Worm (Caenorhabditis elegans) whole organism, young adult: Measurements from ENCODE around the gene Y97E10AR.8.

ENCODE experiments used
- F49E8.2 ChIP-seq: sonication (generic microtip); optimal IDR thresholded peaks from 3 replicates; lab custom pipeline; 2017; ENCODE audit warnings: missing genetic modification characterization, mild to moderate bottlenecking, missing compliant biosample characterization, antibody characterized with exemption, moderate library complexity; ENCODE audit not compliant: insufficient read depth
- F52B5.7 ChIP-seq: sonication (generic microtip); optimal IDR thresholded peaks from 2 replicates; lab custom pipeline; 2016; ENCODE audit warnings: mild to moderate bottlenecking, missing genetic modification characterization, missing compliant biosample characterization
- efl-1 ChIP-seq: fragments of 150-350 bp; optimal IDR thresholded peaks from 2 replicates; lab custom pipeline; 2014; ENCODE audit warnings: missing biosample characterization, missing genetic modification reagents, missing genetic modification characterization
- egrh-3 ChIP-seq: fragments of 200-800 bp; sonication (Bioruptor generic); IDR thresholded peaks from 2 replicates; pipeline ENCODE4 v1.3.6; 2022; ENCODE audit warnings: missing genetic modification reagents, missing genetic modification characterization, missing compliant biosample characterization
- lag-1 ChIP-seq: fragments of 200-800 bp; sonication (Bioruptor generic); IDR thresholded peaks from 2 replicates; pipeline ENCODE4 v1.3.6; 2022; ENCODE audit warnings: missing genetic modification reagents, missing genetic modification characterization, missing compliant biosample characterization
- mxl-1 ChIP-seq: sonication (generic microtip); optimal IDR thresholded peaks from 2 replicates; lab custom pipeline; 2016; ENCODE audit warnings: missing genetic modification characterization, missing compliant biosample characterization
- sdz-38 ChIP-seq: sonication (generic microtip); optimal IDR thresholded peaks from 2 replicates; lab custom pipeline; 2016; ENCODE audit warnings: missing genotype, missing genetic modification characterization, missing compliant biosample characterization
- snpc-4 ChIP-seq, 5 experiments: fragments of 150-350 bp in 1 of 5; sonication (generic microtip) in 4 of 5; optimal IDR thresholded peaks; 2 replicates each; lab custom pipeline; 2014 to 2018; ENCODE audit warnings: missing genetic modification characterization in 5 of 5, missing biosample characterization in 3 of 5, antibody characterized with exemption in 2 of 5, mild to moderate bottlenecking in 2 of 5, missing compliant biosample characterization in 2 of 5, missing genotype in 2 of 5, moderate library complexity in 2 of 5, missing genetic modification reagents in 1 of 5

ce11 chrV:8010846-8011245 lies 5.7 kb downstream of the Y97E10AR.8 start, which contains the start of gene lmtr-2:
- TF ChIP-seq F49E8.2 (tag; lab: Kevin White, UChicago) (no peak), snpc-4 (GFP tag; optimal IDR thresholded peaks at IDR 0.05; lab: Kevin White, UChicago) (no peak), snpc-4 (tag; optimal IDR thresholded peaks at IDR 0.05; lab: Kevin White, UChicago) (no peak), efl-1 (GFP tag; lab: Kevin White, UChicago) (no peak), mxl-1 (tag; lab: Kevin White, UChicago) (no peak), F52B5.7 (tag; lab: Kevin White, UChicago) (no peak), egrh-3 (GFP tag; lab: Robert Waterston, UW) (no peak), sdz-38 (tag; lab: Kevin White, UChicago) (no peak), lag-1 (GFP tag; lab: Robert Waterston, UW) (no peak)
